Fruit fly (Drosophila melanogaster) whole organism, embryonic: ENCODE measurements around the gene RpL6.

Experiments
- B-H1 ChIP-seq: fragments of 200-800 bp; sonication (Bioruptor generic); IDR thresholded peaks from 3 replicates; pipeline ENCODE4 v1.3.6; 2022; ENCODE audit warnings: missing biosample characterization, missing genetic modification characterization
- C15 ChIP-seq: fragments of 200-800 bp; sonication (Bioruptor generic); IDR thresholded peaks from 3 replicates; pipeline ENCODE4 v1.3.6; 2022; ENCODE audit warnings: missing biosample characterization, missing genetic modification characterization
- CG11696 ChIP-seq: fragments of 200-800 bp; sonication (Bioruptor generic); IDR thresholded peaks from 2 replicates; pipeline ENCODE4 v1.3.6; 2022; ENCODE audit warnings: missing biosample characterization, missing genetic modification characterization
- CG12942 ChIP-seq: fragments of 200-800 bp; sonication (Bioruptor generic); optimal IDR thresholded peaks from 3 replicates; lab custom pipeline; 2016; ENCODE audit warnings: missing biosample characterization, missing genetic modification characterization
- CG13287 ChIP-seq: fragments of 200-800 bp; sonication (Bioruptor generic); IDR thresholded peaks from 2 replicates; pipeline ENCODE4 v1.3.6; 2022; ENCODE audit warnings: missing biosample characterization, missing genetic modification characterization; ENCODE audit not compliant: partially characterized antibody
- CG14965 ChIP-seq: fragments of 200-800 bp; sonication (Bioruptor generic); optimal IDR thresholded peaks from 2 replicates; lab custom pipeline; 2016; ENCODE audit warnings: missing biosample characterization, missing genetic modification characterization, borderline replicate concordance
- CG16815 ChIP-seq: fragments of 200-800 bp; sonication (Bioruptor generic); optimal IDR thresholded peaks from 3 replicates; lab custom pipeline; 2017; ENCODE audit warnings: missing biosample characterization, mild to moderate bottlenecking, missing genetic modification characterization
- CG2889 ChIP-seq: fragments of 200-800 bp; sonication (Bioruptor generic); IDR thresholded peaks from 3 replicates; pipeline ENCODE4 v1.3.6; 2022; ENCODE audit warnings: missing biosample characterization, missing genetic modification characterization
- CG34224 ChIP-seq: fragments of 200-800 bp; sonication (Bioruptor generic); IDR thresholded peaks from 3 replicates; pipeline ENCODE4 v1.3.6; 2022; ENCODE audit warnings: missing biosample characterization, missing genetic modification characterization; ENCODE audit not compliant: partially characterized antibody
- CG3847 ChIP-seq: fragments of 200-800 bp; sonication (Bioruptor generic); IDR thresholded peaks from 2 replicates; pipeline ENCODE4 v1.3.6; 2022; ENCODE audit warnings: missing biosample characterization, missing genetic modification characterization
- CG4404 ChIP-seq: fragments of 200-800 bp; sonication (Bioruptor generic); IDR thresholded peaks from 2 replicates; pipeline ENCODE4 v1.3.6; 2022; ENCODE audit warnings: missing biosample characterization, missing genetic modification characterization
- CG4820 ChIP-seq: fragments of 200-800 bp; sonication (Bioruptor generic); optimal IDR thresholded peaks from 3 replicates; lab custom pipeline; 2016; ENCODE audit warnings: missing biosample characterization, missing genetic modification characterization
- CG9727 ChIP-seq: fragments of 200-800 bp; sonication (Bioruptor generic); optimal IDR thresholded peaks from 3 replicates; lab custom pipeline; 2017; ENCODE audit warnings: missing biosample characterization, mild to moderate bottlenecking, missing genetic modification characterization
- CoRest ChIP-seq: fragments of 200-800 bp; sonication (Bioruptor generic); optimal IDR thresholded peaks from 3 replicates; lab custom pipeline; 2018; ENCODE audit warnings: missing biosample characterization, mild to moderate bottlenecking, missing genetic modification characterization, moderate library complexity
- Dek ChIP-seq: fragments of 200-800 bp; sonication (Bioruptor generic); optimal IDR thresholded peaks from 3 replicates; lab custom pipeline; 2019; ENCODE audit warnings: missing biosample characterization, mild to moderate bottlenecking, missing genetic modification characterization, moderate library complexity
- Elba2 ChIP-seq: fragments of 200-800 bp; sonication (Bioruptor generic); optimal IDR thresholded peaks from 3 replicates; lab custom pipeline; 2016; ENCODE audit warnings: missing biosample characterization, missing genetic modification characterization
- Ets97D ChIP-seq: fragments of 200-800 bp; sonication (Bioruptor generic); optimal IDR thresholded peaks from 3 replicates; lab custom pipeline; 2016; ENCODE audit warnings: missing biosample characterization, missing genetic modification characterization
- H2.0 ChIP-seq: fragments of 200-800 bp; sonication (Bioruptor generic); IDR thresholded peaks from 2 replicates; pipeline ENCODE4 v1.3.6; 2022; ENCODE audit warnings: missing biosample characterization, missing genetic modification characterization
- HLH3B ChIP-seq: fragments of 200-800 bp; sonication (Bioruptor generic); IDR thresholded peaks from 2 replicates; pipeline ENCODE4 v1.3.6; 2022; ENCODE audit warnings: missing biosample characterization, missing genetic modification characterization
- HLH4C ChIP-seq: fragments of 200-800 bp; sonication (Bioruptor generic); IDR thresholded peaks from 3 replicates; pipeline ENCODE4 v1.3.6; 2022; ENCODE audit warnings: missing biosample characterization, missing genetic modification characterization; ENCODE audit not compliant: partially characterized antibody
- Hr78 ChIP-seq, 2 experiments: fragments of 200-800 bp in 1 of 2; fragments of >200 bp in 1 of 2; sonication (Bioruptor generic) in 1 of 2; optimal IDR thresholded peaks; 2 replicates each; lab custom pipeline; 2017 to 2019; ENCODE audit warnings: missing biosample characterization in 2 of 2, missing genetic modification characterization in 2 of 2, mild to moderate bottlenecking in 1 of 2, moderate library complexity in 1 of 2
- Lim3 ChIP-seq: fragments of 200-800 bp; sonication (Bioruptor generic); IDR thresholded peaks from 2 replicates; pipeline ENCODE4 v1.3.6; 2022; ENCODE audit warnings: missing biosample characterization, missing genetic modification characterization
- Med ChIP-seq: fragments of 200-800 bp; sonication (Bioruptor generic); peaks from one replicate; lab custom pipeline; 2016; ENCODE audit warnings: missing biosample characterization, missing genetic modification characterization, mild to moderate bottlenecking, inconsistent platforms, moderate library complexity
- Mrtf ChIP-seq: fragments of 200-800 bp; sonication (Bioruptor generic); IDR thresholded peaks from 3 replicates; pipeline ENCODE4 v1.3.6; 2022; ENCODE audit warnings: missing biosample characterization, missing genetic modification characterization
- NC2α ChIP-seq: fragments of 200-800 bp; sonication (Bioruptor generic); optimal IDR thresholded peaks from 2 replicates; lab custom pipeline; 2016; ENCODE audit warnings: missing biosample characterization, missing genetic modification characterization
- Pdp1 ChIP-seq, 2 experiments: fragments of 200-800 bp; sonication (Bioruptor generic); optimal IDR thresholded peaks; 3 replicates each; lab custom pipeline; 2016; ENCODE audit warnings: missing biosample characterization in 2 of 2, missing genetic modification characterization in 2 of 2, mild to moderate bottlenecking in 1 of 2, moderate library complexity in 1 of 2
- Stat92E ChIP-seq, 3 experiments: fragments of >200 bp in 2 of 3; fragments of 200-800 bp in 1 of 3; sonication (Bioruptor generic) in 1 of 3; optimal IDR thresholded peaks; 2 replicates each; lab custom pipeline; 2017 to 2019; ENCODE audit warnings: missing biosample characterization in 3 of 3, missing genetic modification characterization in 3 of 3, mild to moderate bottlenecking in 1 of 3, moderate library complexity in 1 of 3
- TFAM ChIP-seq: fragments of 200-800 bp; sonication (Bioruptor generic); optimal IDR thresholded peaks from 2 replicates; lab custom pipeline; 2017; ENCODE audit warnings: missing biosample characterization, missing genetic modification characterization, inconsistent platforms
- al ChIP-seq: fragments of 200-800 bp; sonication (Bioruptor generic); IDR thresholded peaks from 2 replicates; pipeline ENCODE4 v1.3.6; 2022; ENCODE audit warnings: missing biosample characterization, missing genetic modification characterization
- ap ChIP-seq: fragments of 200-800 bp; sonication (Bioruptor generic); IDR thresholded peaks from 2 replicates; pipeline ENCODE4 v1.3.6; 2022; ENCODE audit warnings: missing biosample characterization, missing genetic modification characterization
- croc ChIP-seq: fragments of 200-800 bp; sonication (Bioruptor generic); conservative IDR thresholded peaks from 3 replicates; pipeline ENCODE4 v1.3.6; 2022; ENCODE audit warnings: missing biosample characterization, missing genetic modification characterization
- emc ChIP-seq: fragments of 200-800 bp; sonication (Bioruptor generic); optimal IDR thresholded peaks from 2 replicates; lab custom pipeline; 2016; ENCODE audit warnings: missing biosample characterization, missing genetic modification characterization
- fd3F ChIP-seq: fragments of 200-800 bp; sonication (Bioruptor generic); optimal IDR thresholded peaks from 2 replicates; lab custom pipeline; 2018; ENCODE audit warnings: missing biosample characterization, mild to moderate bottlenecking, missing genetic modification characterization, moderate library complexity
- gcm2 ChIP-seq: fragments of 200-800 bp; sonication (Bioruptor generic); optimal IDR thresholded peaks from 2 replicates; lab custom pipeline; 2016; ENCODE audit warnings: missing biosample characterization, missing genetic modification characterization
- gro ChIP-seq: fragments of 200-800 bp; sonication (Bioruptor generic); optimal IDR thresholded peaks from 2 replicates; lab custom pipeline; 2016; ENCODE audit warnings: missing biosample characterization, missing genetic modification characterization
- h ChIP-seq: fragments of >200 bp; optimal IDR thresholded peaks from 2 replicates; lab custom pipeline; 2017
- ind ChIP-seq: fragments of 200-800 bp; sonication (Bioruptor generic); optimal IDR thresholded peaks from 3 replicates; lab custom pipeline; 2016; ENCODE audit warnings: missing biosample characterization, missing genetic modification characterization
- maf-S ChIP-seq: fragments of 200-800 bp; sonication (Bioruptor generic); optimal IDR thresholded peaks from 2 replicates; lab custom pipeline; 2016; ENCODE audit warnings: missing biosample characterization, missing genetic modification characterization
- p53 ChIP-seq: fragments of 200-800 bp; sonication (Bioruptor generic); optimal IDR thresholded peaks from 2 replicates; lab custom pipeline; 2016; ENCODE audit warnings: missing biosample characterization, missing genetic modification characterization
- pita ChIP-seq: fragments of 200-800 bp; sonication (Bioruptor generic); optimal IDR thresholded peaks from 2 replicates; lab custom pipeline; 2017; ENCODE audit warnings: missing biosample characterization, mild to moderate bottlenecking, missing genetic modification characterization
- row ChIP-seq: fragments of 200-800 bp; sonication (Bioruptor generic); IDR thresholded peaks from 3 replicates; pipeline ENCODE4 v1.3.6; 2022; ENCODE audit warnings: missing biosample characterization, missing genetic modification characterization
- sd ChIP-seq: fragments of 200-800 bp; sonication (Bioruptor generic); optimal IDR thresholded peaks from 3 replicates; lab custom pipeline; 2018; ENCODE audit warnings: missing biosample characterization, mild to moderate bottlenecking, missing genetic modification characterization, moderate library complexity
- sens-2 ChIP-seq: fragments of 200-800 bp; sonication (Bioruptor generic); IDR thresholded peaks from 2 replicates; pipeline ENCODE4 v1.3.6; 2022; ENCODE audit warnings: missing biosample characterization, missing genetic modification characterization
- shn ChIP-seq: fragments of 200-800 bp; sonication (Bioruptor generic); optimal IDR thresholded peaks from 3 replicates; lab custom pipeline; 2016; ENCODE audit warnings: missing biosample characterization, missing genetic modification characterization
- sima ChIP-seq: fragments of 200-800 bp; sonication (Bioruptor generic); optimal IDR thresholded peaks from 2 replicates; lab custom pipeline; 2016; ENCODE audit warnings: missing biosample characterization, missing genetic modification characterization
- slbo ChIP-seq: fragments of 200-800 bp; sonication (Bioruptor generic); IDR thresholded peaks from 2 replicates; pipeline ENCODE4 v1.3.6; 2022; ENCODE audit warnings: missing biosample characterization, missing genetic modification characterization
- trh ChIP-seq: fragments of 200-800 bp; sonication (Bioruptor generic); optimal IDR thresholded peaks from 2 replicates; lab custom pipeline; 2016; ENCODE audit warnings: missing biosample characterization, missing genetic modification characterization
- ttk ChIP-seq: fragments of 200-800 bp; sonication (Bioruptor generic); IDR thresholded peaks from 2 replicates; pipeline ENCODE4 v2.1.2; 2022; ENCODE audit warnings: missing biosample characterization, missing genetic modification characterization
- twi ChIP-seq: fragments of 200-800 bp; optimal IDR thresholded peaks from 2 replicates; lab custom pipeline; 2019; ENCODE audit warnings: missing biosample characterization, mild to moderate bottlenecking, missing genetic modification characterization, moderate library complexity
- unc-4 ChIP-seq: fragments of 200-800 bp; sonication (Bioruptor generic); IDR thresholded peaks from 2 replicates; pipeline ENCODE4 v1.3.6; 2022; ENCODE audit warnings: missing biosample characterization, missing genetic modification characterization; ENCODE audit not compliant: partially characterized antibody
- usp ChIP-seq: fragments of >200 bp; optimal IDR thresholded peaks from 2 replicates; lab custom pipeline; 2017; ENCODE audit warnings: missing biosample characterization, missing genetic modification characterization
- wdn ChIP-seq: fragments of 200-800 bp; sonication (Bioruptor generic); IDR thresholded peaks from 2 replicates; pipeline ENCODE4 v1.3.6; 2022; ENCODE audit warnings: missing biosample characterization, missing genetic modification characterization

RpL6 gene

DNA sequence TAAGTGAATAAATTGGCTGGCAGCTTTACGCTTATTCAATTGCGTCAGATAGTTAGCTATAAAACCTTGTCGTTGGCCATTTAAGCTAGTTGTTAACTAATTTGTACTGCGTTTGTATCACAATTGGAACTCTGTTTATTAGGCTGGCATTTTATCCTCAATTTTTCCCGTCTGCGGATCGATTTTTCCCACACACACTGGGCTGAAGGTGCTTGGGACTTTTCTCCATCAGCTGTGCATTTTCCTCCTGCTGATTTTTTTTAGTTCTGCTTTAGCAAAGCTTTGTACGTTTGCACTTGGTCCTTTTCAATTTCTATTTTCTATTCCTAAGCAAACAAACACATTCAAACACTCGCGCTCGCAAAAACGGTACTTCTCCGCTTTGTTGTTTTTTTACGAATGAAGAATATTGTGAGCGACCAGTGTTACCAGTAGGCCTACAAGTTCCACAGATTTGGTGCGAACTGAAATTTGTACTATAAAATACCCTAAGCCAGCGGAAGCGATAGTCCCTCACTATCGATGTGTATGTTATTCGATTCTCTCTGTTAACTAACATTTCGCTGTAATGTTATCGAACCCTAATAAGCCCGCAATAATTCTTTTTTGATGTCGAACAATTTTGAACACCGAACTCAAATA is 13.5 kb upstream of the RpL6 start (continued):
- TF ChIP-seq B-H1 = no peak
- TF ChIP-seq trh (GFP tag; lab: Kevin White, UChicago) = no peak
- no peak for TF ChIP-seq pita (GFP tag; lab: Kevin White, UChicago)
- TF ChIP-seq emc (GFP tag; lab: Kevin White, UChicago) = no peak
- TF ChIP-seq CG3847 = no peak
- TF ChIP-seq sens-2 (GFP tag; lab: Robert Waterston, UW) = no peak
- TF ChIP-seq CG16815 (GFP tag; lab: Kevin White, UChicago) = no peak
- peak; percentile 69 for TF ChIP-seq Ets97D (GFP tag; lab: Kevin White, UChicago)
- peak; percentile 5 for TF ChIP-seq CoRest (tag; lab: Kevin White, UChicago)
- TF ChIP-seq twi (tag; lab: Kevin White, UChicago) = peak; percentile 7
- TF ChIP-seq usp (GFP tag; lab: Kevin White, UChicago) = no peak
- no peak for TF ChIP-seq C15
- TF ChIP-seq HLH4C (GFP tag; lab: Robert Waterston, UW) = no peak
- no peak for TF ChIP-seq CG13287 (GFP tag; lab: Robert Waterston, UW)
- no peak for TF ChIP-seq Hr78 (GFP tag; optimal IDR thresholded peaks at IDR 0.05; lab: Kevin White, UChicago)
- TF ChIP-seq unc-4 = no peak
- no peak for TF ChIP-seq row (GFP tag; lab: Robert Waterston, UW)
- TF ChIP-seq wdn = no peak
- no peak for TF ChIP-seq fd3F (GFP tag; lab: Kevin White, UChicago)
- TF ChIP-seq al (GFP tag; lab: Robert Waterston, UW) = no peak
- no peak for TF ChIP-seq sima (GFP tag; lab: Kevin White, UChicago)
- TF ChIP-seq Stat92E (GFP tag; optimal IDR thresholded peaks at IDR 0.05; lab: Kevin White, UChicago) = peak in 1 of 3 experiments; percentile 48
- no peak for TF ChIP-seq CG34224 (GFP tag; lab: Robert Waterston, UW)
- TF ChIP-seq p53 = peak; percentile 8
- TF ChIP-seq Pdp1 (GFP tag; optimal IDR thresholded peaks at IDR 0.05; lab: Kevin White, UChicago) = peak; percentile 15 to 25
- no peak for TF ChIP-seq Dek (tag; lab: Kevin White, UChicago)
- TF ChIP-seq ap (GFP tag; lab: Robert Waterston, UW) = no peak
- TF ChIP-seq CG14965 (GFP tag; lab: Kevin White, UChicago) = no peak
- TF ChIP-seq gro (GFP tag; lab: Kevin White, UChicago) = peak; percentile 28
- TF ChIP-seq CG12942 (GFP tag; lab: Kevin White, UChicago) = no peak
- TF ChIP-seq croc = no peak
- no peak for TF ChIP-seq sd (tag; lab: Kevin White, UChicago)
- TF ChIP-seq slbo (GFP tag; lab: Robert Waterston, UW) = no peak
- no peak for TF ChIP-seq CG4404
- no peak for TF ChIP-seq CG11696
- no peak for TF ChIP-seq TFAM (GFP tag; lab: Kevin White, UChicago)
- TF ChIP-seq Lim3 (GFP tag; lab: Robert Waterston, UW) = no peak
- peak; percentile 98 for TF ChIP-seq Med (GFP tag; lab: Kevin White, UChicago)
- TF ChIP-seq shn = no peak
- TF ChIP-seq Mrtf = no peak
- TF ChIP-seq h (lab: Kevin White, UChicago) = no peak
- no peak for TF ChIP-seq ttk (GFP tag; lab: Robert Waterston, UW)
- TF ChIP-seq HLH3B (GFP tag; lab: Robert Waterston, UW) = no peak
- TF ChIP-seq maf-S (GFP tag; lab: Kevin White, UChicago) = peak; percentile 13
- TF ChIP-seq CG2889 (GFP tag; lab: Robert Waterston, UW) = no peak
- TF ChIP-seq CG4820 (GFP tag; lab: Kevin White, UChicago) = no peak
- TF ChIP-seq NC2α (GFP tag; lab: Kevin White, UChicago) = no peak
- TF ChIP-seq H2.0 (GFP tag; lab: Robert Waterston, UW) = no peak
- TF ChIP-seq CG9727 (GFP tag; lab: Kevin White, UChicago) = no peak
- no peak for TF ChIP-seq ind (GFP tag; lab: Kevin White, UChicago)
- TF ChIP-seq gcm2 = no peak
- TF ChIP-seq Elba2 (GFP tag; lab: Kevin White, UChicago) = peak; percentile 23
